Fruit fly (Drosophila melanogaster): ENCODE results near the gene fd96Ca.

DNA sequence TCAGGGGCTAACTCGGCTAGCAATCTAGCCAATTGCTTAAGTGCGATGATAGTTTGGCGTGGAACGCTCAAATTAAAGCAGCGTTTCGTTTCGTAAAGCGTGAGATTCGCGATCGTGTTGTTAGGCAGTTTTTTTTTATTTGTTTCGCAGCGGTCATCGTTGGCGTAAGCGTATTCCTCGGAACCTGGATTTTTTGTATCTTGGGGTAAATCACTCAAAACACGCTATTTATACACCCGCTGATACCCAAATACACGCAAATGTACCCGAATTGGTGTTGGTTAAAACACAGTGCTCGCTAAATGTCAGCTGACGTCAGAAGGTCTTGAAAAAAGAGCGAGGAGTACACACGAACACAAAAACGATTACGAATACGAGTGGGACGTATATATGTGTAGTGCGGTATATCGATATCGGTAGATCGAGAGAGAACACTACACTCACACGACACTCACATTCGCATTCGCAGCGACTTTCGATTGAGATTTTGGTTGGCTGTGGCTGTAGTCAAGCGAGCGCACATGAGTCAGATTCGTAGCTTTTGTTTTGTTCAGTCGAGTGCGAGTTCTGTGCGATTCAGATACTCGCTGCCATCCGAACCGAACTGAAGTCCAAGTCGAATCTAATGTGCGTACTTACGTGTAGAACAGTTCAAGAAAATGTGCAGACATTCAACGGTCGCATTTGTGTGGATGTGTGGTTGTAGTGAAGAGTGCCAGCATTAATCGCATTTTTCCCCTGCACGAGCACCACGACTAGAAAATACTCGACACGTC lies 32.6 kb upstream of the fd96Ca start:
- no peak for TF ChIP-seq Myc (optimal IDR thresholded peaks at IDR 0.05)
- no peak for TF ChIP-seq psq (optimal IDR thresholded peaks at IDR 0.05)
- no peak for TF ChIP-seq h (optimal IDR thresholded peaks at IDR 0.05)
- TF ChIP-seq insv (optimal IDR thresholded peaks at IDR 0.05), result no peak
- TF ChIP-seq Sin3A (optimal IDR thresholded peaks at IDR 0.05), result no peak
- TF ChIP-seq ttk (optimal IDR thresholded peaks at IDR 0.05), result no peak
